Worm (Caenorhabditis elegans) whole organism, L4/young adult: Measurements from ENCODE around the gene rpt-3.

ENCODE experiments used
- W03F9.2 ChIP-seq: fragments of 150-350 bp; optimal IDR thresholded peaks from 2 replicates; lab custom pipeline; 2014; ENCODE audit warnings: missing biosample characterization, missing genetic modification characterization
- him-1 ChIP-seq: sonication (generic microtip); optimal IDR thresholded peaks from 2 replicates; lab custom pipeline; 2016; ENCODE audit warnings: missing genotype, missing genetic modification reagents, missing genetic modification characterization, missing compliant biosample characterization

DNA sequence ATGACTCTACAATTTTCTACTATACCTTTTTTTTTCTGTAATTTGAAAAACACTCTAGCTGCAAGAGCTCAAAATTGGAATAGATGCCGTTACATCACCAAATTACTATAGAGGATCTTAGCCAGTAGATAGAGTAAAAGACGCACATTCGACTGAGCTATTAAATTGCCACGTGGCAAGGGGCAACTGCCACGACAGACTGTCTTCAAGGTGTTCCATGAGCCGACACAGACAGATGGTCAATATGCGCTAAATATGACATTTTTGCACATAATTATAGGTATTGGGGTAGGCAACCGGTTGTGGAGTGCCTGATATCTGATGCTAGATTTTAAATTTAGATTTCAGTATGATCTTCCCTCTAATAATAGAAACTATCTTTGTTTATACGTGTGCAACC is 10.2 kb upstream of the rpt-3 start:
- TF ChIP-seq W03F9.2 (tag; lab: Kevin White, UChicago) (no peak), him-1 (tag; lab: Kevin White, UChicago) (no peak)
